Fruit fly (Drosophila melanogaster) whole organism, pupa: ENCODE measurements around the gene CG10077.
A peak's percentile ranks its signal among the peaks of the same experiment; 100 is the strongest.

ENCODE experiments used
- CG10348 ChIP-seq: fragments of 200-800 bp; sonication (Bioruptor generic); IDR thresholded peaks from 2 replicates; pipeline ENCODE4 v1.3.6; 2022; ENCODE audit warnings: missing biosample characterization, missing genetic modification characterization
- CG12605 ChIP-seq: fragments of 200-800 bp; sonication (Bioruptor generic); IDR thresholded peaks from 2 replicates; pipeline ENCODE4 v1.3.6; 2022; ENCODE audit warnings: missing biosample characterization, missing genetic modification characterization
- CG13204 ChIP-seq: fragments of 200-800 bp; sonication (Bioruptor generic); optimal IDR thresholded peaks from 2 replicates; lab custom pipeline; 2018; ENCODE audit warnings: missing biosample characterization, mild to moderate bottlenecking, missing genetic modification characterization, moderate library complexity
- CG14655 ChIP-seq: fragments of 200-800 bp; sonication (Bioruptor generic); optimal IDR thresholded peaks from 3 replicates; lab custom pipeline; 2017; ENCODE audit warnings: mild to moderate bottlenecking, missing biosample characterization, missing genetic modification reagents, missing genetic modification characterization
- CG15710 ChIP-seq: fragments of 200-800 bp; sonication (Bioruptor generic); optimal IDR thresholded peaks from 2 replicates; lab custom pipeline; 2018; ENCODE audit warnings: missing biosample characterization, mild to moderate bottlenecking, missing genetic modification characterization, moderate library complexity
- CG17806 ChIP-seq: fragments of 200-800 bp; sonication (Bioruptor generic); optimal IDR thresholded peaks from 2 replicates; lab custom pipeline; 2018; ENCODE audit warnings: missing biosample characterization, mild to moderate bottlenecking, missing genetic modification characterization, moderate library complexity
- CG32121 ChIP-seq: fragments of 200-800 bp; sonication (Bioruptor generic); IDR thresholded peaks from 2 replicates; pipeline ENCODE4 v1.3.6; 2022; ENCODE audit warnings: missing biosample characterization, missing genetic modification characterization
- CG34367 ChIP-seq: fragments of 200-800 bp; sonication (Bioruptor generic); optimal IDR thresholded peaks from 2 replicates; lab custom pipeline; 2018; ENCODE audit warnings: missing biosample characterization, mild to moderate bottlenecking, missing genetic modification characterization
- CG4496 ChIP-seq: fragments of 200-800 bp; sonication (Bioruptor generic); IDR thresholded peaks from 3 replicates; pipeline ENCODE4 v1.3.6; 2022; ENCODE audit warnings: missing biosample characterization, missing genetic modification characterization
- CG8159 ChIP-seq: fragments of 200-800 bp; sonication (Bioruptor generic); optimal IDR thresholded peaks from 3 replicates; lab custom pipeline; 2018; ENCODE audit warnings: missing biosample characterization, mild to moderate bottlenecking, missing genetic modification characterization, moderate library complexity
- CG8301 ChIP-seq: fragments of 200-800 bp; sonication (Bioruptor generic); optimal IDR thresholded peaks from 2 replicates; lab custom pipeline; 2018; ENCODE audit warnings: missing biosample characterization, mild to moderate bottlenecking, missing genetic modification characterization
- CG9948 ChIP-seq: fragments of 200-800 bp; sonication (Bioruptor generic); optimal IDR thresholded peaks from 2 replicates; lab custom pipeline; 2018; ENCODE audit warnings: missing biosample characterization, mild to moderate bottlenecking, missing genetic modification characterization, moderate library complexity
- D1 ChIP-seq: fragments of 200-800 bp; sonication (Bioruptor generic); optimal IDR thresholded peaks from 2 replicates; lab custom pipeline; 2018; ENCODE audit warnings: missing biosample characterization, mild to moderate bottlenecking, missing genetic modification characterization, moderate library complexity
- EcR ChIP-seq: fragments of 200-800 bp; sonication (Bioruptor generic); optimal IDR thresholded peaks from 3 replicates; lab custom pipeline; 2019; ENCODE audit warnings: missing biosample characterization, missing genetic modification characterization, mild to moderate bottlenecking, moderate library complexity, missing genetic modification reagents
- Ets98B ChIP-seq: fragments of 200-800 bp; sonication (Bioruptor generic); IDR thresholded peaks from 2 replicates; pipeline ENCODE4 v1.3.6; 2022; ENCODE audit warnings: missing biosample characterization, missing genetic modification characterization
- Pif1A ChIP-seq: fragments of 200-800 bp; sonication (Bioruptor generic); optimal IDR thresholded peaks from 3 replicates; lab custom pipeline; 2016; ENCODE audit warnings: missing biosample characterization, missing genetic modification characterization
- Pif1B ChIP-seq: fragments of 200-800 bp; sonication (Bioruptor generic); optimal IDR thresholded peaks from 3 replicates; lab custom pipeline; 2016; ENCODE audit warnings: missing biosample characterization, missing genetic modification characterization
- Snoo ChIP-seq: fragments of 200-800 bp; sonication (Bioruptor generic); optimal IDR thresholded peaks from 3 replicates; lab custom pipeline; 2017; ENCODE audit warnings: missing biosample characterization, mild to moderate bottlenecking, missing genetic modification characterization, inconsistent platforms
- fd96Ca ChIP-seq: fragments of 200-800 bp; sonication (Bioruptor generic); IDR thresholded peaks from 3 replicates; pipeline ENCODE4 v1.3.6; 2022; ENCODE audit warnings: missing biosample characterization, missing genetic modification characterization
- gl ChIP-seq: fragments of 200-800 bp; sonication (Bioruptor generic); optimal IDR thresholded peaks from 2 replicates; lab custom pipeline; 2018; ENCODE audit warnings: missing biosample characterization, mild to moderate bottlenecking, missing genetic modification characterization
- rn ChIP-seq: fragments of 200-800 bp; sonication (Bioruptor generic); IDR thresholded peaks from 2 replicates; pipeline ENCODE4 v1.3.6; 2022; ENCODE audit warnings: missing biosample characterization, missing genetic modification characterization

The CG10077 gene

DNA sequence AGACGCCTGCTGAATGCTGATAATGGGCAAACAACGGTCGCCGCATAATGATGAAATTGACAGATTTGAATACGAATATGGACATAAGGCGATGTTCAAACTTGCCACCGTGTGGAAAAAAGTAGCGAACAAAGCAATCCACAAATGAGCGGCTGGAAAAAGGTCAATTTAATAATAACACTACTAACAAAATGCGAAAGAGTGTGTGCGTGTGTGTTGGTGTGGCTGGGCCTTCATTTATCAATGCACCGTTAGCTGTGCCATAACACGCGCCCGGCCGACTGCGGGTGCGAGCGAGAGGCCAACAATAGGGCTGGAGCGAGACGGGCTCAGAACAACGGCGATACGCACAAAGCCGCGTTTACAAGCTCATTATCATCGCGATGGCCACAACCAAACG, 20.2 kb upstream of the CG10077 start:
- TF ChIP-seq CG14655 (no peak), rn (no peak), CG9948 (tag; lab: Kevin White, UChicago) (no peak), CG8301 (no peak), CG34367 (no peak), Pif1A (no peak), Snoo (tag; lab: Kevin White, UChicago) (no peak), CG8159 (no peak), CG13204 (GFP tag; lab: Kevin White, UChicago) (no peak), EcR (no peak), CG4496 (no peak), Pif1B (GFP tag; lab: Kevin White, UChicago) (no peak), fd96Ca (no peak)
- TF ChIP-seq, all 21 proteins: peak for 0

DNA sequence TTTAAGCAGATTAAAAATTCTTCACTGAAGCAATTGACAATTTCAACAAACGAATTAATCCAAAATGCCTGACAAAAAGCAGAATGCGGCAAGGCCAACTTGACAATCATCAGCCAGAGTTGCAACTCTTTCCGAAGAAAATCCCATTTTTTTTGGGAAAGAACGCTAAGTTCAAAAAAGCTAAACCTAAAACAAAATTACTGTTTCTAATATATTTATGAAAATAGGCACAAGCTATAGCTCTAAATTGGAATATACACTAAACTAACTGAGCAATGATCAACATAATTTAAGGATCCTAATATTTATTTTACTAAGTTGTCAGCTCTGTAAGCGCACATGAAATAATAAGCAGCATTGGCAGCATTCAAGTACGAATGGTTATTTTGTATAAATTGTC, 16.7 kb upstream of the CG10077 start, which contains the start of gene CG10063:
Gene CG10063, minus strand, starts transcription at position 101 of the 400 bp plus-strand sequence.
- TF ChIP-seq CG4496 (no peak), Pif1B (GFP tag; lab: Kevin White, UChicago) (no peak)

DNA sequence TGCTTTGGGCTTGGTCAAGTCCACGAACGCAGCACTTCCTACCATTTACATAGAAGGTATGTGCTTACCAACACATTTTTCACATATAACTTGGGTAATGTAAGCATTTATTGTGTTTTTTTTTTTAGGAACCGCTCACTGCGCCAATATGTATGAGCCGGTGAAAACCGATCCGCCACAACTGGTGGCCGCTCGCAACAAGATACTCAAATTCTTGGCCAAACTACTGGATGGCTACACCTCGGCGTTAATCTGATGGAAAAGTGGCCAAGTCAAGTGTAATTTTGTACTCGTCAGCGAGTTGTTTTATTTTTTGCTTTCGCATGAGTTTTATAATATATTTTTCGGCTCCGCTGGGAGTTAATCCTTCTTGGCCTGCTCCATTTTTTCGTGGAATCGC, 15.6 kb upstream of the CG10077 start:
- TF ChIP-seq gl (tag; lab: Kevin White, UChicago) = no peak
- no peak for TF ChIP-seq CG17806
- no peak for TF ChIP-seq CG4496
- TF ChIP-seq CG14655 = no peak
- no peak for TF ChIP-seq Pif1A
- no peak for TF ChIP-seq CG10348 (GFP tag; lab: Robert Waterston, UW)
- no peak for TF ChIP-seq fd96Ca
- no peak for TF ChIP-seq CG9948 (tag; lab: Kevin White, UChicago)
- TF ChIP-seq CG12605 = no peak
- TF ChIP-seq Snoo (tag; lab: Kevin White, UChicago) = no peak

DNA sequence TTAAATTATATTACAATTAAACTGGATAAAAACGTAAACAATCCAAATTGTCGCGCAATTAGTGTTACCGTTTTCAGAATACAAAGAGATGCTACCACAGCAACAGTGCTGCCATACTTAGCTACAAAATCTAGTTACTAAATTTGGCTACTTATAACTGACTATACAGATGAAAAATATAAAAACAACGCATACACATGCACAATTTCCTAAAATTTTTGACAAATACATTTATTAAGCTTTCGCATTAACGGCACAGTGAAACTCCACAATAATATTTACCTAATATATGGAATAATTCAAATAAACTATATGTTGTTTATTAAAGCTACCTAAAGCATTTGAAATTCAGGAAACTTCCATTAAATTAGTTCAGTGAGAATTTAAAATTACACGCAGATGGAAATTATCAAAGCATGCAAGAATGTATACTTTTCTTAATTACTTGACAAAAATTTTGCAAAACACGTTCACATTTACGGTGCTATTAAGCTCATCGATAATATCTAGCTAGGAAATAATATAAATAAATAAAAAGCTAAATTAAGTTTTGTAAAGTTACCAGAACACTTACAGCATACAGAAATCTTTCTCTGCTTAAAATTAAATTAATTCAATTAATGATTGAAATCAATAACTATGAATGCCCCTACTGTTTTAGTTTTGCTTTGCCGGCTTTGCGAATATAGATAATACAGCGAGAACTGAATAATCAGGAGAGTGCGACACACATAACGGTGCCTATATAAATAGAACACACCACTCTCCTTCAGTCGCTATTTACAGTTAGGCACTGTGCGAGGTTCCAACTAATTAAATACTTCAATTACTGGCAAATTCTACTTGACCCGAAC, 13.5 kb upstream of the CG10077 start, which contains the start of the genes Mis12 and CG9953:
Gene Mis12, minus strand, starts transcription at position 88 of the 854 bp plus-strand sequence.
Gene CG9953, plus strand, starts transcription at position 698 of the 854 bp plus-strand sequence.
- TF ChIP-seq CG9948 (tag; lab: Kevin White, UChicago) (peak; percentile 29), gl (tag; lab: Kevin White, UChicago) (peak; percentile 26), CG8159 (peak; percentile 49), rn (no peak), CG8301 (peak; percentile 8), CG4496 (peak; percentile 57; the same call in 2 of the 3 replicates), D1 (tag; lab: Kevin White, UChicago) (no peak), CG34367 (peak; percentile 2), Snoo (tag; lab: Kevin White, UChicago) (no peak), CG17806 (no peak), Pif1A (no peak), CG14655 (no peak), CG32121 (no peak), Pif1B (GFP tag; lab: Kevin White, UChicago) (no peak), Ets98B (peak; percentile 47; the same call in 1 of the 2 replicates), fd96Ca (no peak), CG13204 (GFP tag; lab: Kevin White, UChicago) (no peak), CG15710 (tag; lab: Kevin White, UChicago) (peak; percentile 44), CG10348 (GFP tag; lab: Robert Waterston, UW) (no peak), CG12605 (peak; percentile 43; the same call in 1 of the 2 replicates), EcR (peak; percentile 13)

DNA sequence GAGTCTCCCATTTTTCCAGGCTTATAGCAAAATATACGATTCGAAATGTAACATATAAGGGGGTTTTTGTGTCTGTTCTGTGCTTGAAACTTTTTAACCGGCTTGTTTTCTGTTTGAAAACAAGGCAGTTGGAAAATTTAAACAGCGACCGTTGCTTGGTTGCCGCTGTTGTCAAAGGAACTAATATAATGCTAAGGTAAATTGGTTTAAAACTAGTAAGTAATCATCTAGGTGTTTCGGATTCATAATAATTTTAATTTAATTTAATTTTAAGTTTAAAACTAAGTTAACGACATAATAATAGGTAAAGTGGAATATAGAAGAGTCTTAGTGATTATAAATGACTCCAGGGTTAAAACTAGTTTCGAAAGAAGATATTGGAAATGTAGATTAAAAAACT, 12.1 kb upstream of the CG10077 start, which contains the start of gene CG10064:
Gene CG10064, minus strand, starts transcription at position 101 of the 400 bp plus-strand sequence.
- TF ChIP-seq gl (tag; lab: Kevin White, UChicago) (no peak), fd96Ca (no peak), CG34367 (no peak), Pif1B (GFP tag; lab: Kevin White, UChicago) (no peak), Snoo (tag; lab: Kevin White, UChicago) (no peak), CG9948 (tag; lab: Kevin White, UChicago) (no peak), CG17806 (no peak), EcR (no peak), D1 (tag; lab: Kevin White, UChicago) (no peak), CG12605 (no peak), CG14655 (no peak), CG13204 (GFP tag; lab: Kevin White, UChicago) (no peak), CG10348 (GFP tag; lab: Robert Waterston, UW) (no peak), CG8159 (no peak), CG15710 (tag; lab: Kevin White, UChicago) (no peak), Pif1A (no peak), CG32121 (no peak), Ets98B (no peak)

DNA sequence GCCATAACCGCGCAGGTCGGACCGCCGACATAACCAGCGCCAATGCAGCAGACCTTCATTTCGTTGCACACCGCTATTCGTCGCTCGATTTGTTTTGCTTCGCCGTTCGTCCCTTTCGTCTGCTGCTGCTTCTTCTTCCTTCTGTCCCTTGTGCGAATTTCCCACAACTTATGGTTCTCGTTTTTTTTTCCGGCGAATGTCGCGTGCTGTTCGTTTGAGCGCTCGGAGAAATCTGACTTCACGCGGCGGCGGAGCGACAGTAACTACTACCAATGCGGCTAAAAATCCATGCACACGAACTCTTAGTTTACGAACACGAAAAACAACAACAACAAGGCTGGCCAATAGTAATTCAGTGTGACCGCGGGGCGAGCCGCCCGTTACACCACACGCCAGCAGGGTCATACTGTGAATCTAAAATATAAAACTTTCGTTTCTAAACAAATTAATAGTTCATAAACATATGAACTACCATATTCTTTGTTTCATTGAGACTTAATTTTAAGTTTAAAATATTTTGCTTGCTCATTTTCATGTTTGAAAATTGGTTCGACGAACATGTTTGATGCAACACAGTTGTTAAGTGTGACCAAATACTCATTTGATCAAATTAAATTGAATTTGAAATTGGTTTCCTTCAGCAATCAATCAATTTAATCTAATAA, 8.9 kb upstream of the CG10077 start, which contains the start of gene sgl:
Gene sgl, minus strand, starts transcription at position 271 of the 665 bp plus-strand sequence.
- no peak for TF ChIP-seq CG10348 (GFP tag; lab: Robert Waterston, UW)
- peak; percentile 26 for TF ChIP-seq CG17806
- peak; percentile 26 for TF ChIP-seq Pif1A
- peak; percentile 49 for TF ChIP-seq CG8159
- peak; percentile 51 for TF ChIP-seq Snoo (tag; lab: Kevin White, UChicago)
- TF ChIP-seq CG34367 = no peak
- TF ChIP-seq rn = no peak
- peak; percentile 87 for TF ChIP-seq CG4496
- no peak for TF ChIP-seq D1 (tag; lab: Kevin White, UChicago)
- TF ChIP-seq EcR = peak; percentile 33
- peak; percentile 38 for TF ChIP-seq gl (tag; lab: Kevin White, UChicago)
- TF ChIP-seq CG9948 (tag; lab: Kevin White, UChicago) = no peak
- TF ChIP-seq Ets98B = peak; percentile 64
- TF ChIP-seq Pif1B (GFP tag; lab: Kevin White, UChicago) = peak; percentile 56
- TF ChIP-seq CG15710 (tag; lab: Kevin White, UChicago) = peak; percentile 39
- no peak for TF ChIP-seq CG13204 (GFP tag; lab: Kevin White, UChicago)
- peak; percentile 78 for TF ChIP-seq CG32121
- TF ChIP-seq CG8301 = peak; percentile 28
- peak; percentile 76 for TF ChIP-seq CG12605
- no peak for TF ChIP-seq CG14655
- peak; percentile 75 for TF ChIP-seq fd96Ca
